Worm (Caenorhabditis elegans): ENCODE data around the gene asd-1.
A peak's percentile ranks its signal among the peaks of the same experiment; 100 is the strongest.

DNA sequence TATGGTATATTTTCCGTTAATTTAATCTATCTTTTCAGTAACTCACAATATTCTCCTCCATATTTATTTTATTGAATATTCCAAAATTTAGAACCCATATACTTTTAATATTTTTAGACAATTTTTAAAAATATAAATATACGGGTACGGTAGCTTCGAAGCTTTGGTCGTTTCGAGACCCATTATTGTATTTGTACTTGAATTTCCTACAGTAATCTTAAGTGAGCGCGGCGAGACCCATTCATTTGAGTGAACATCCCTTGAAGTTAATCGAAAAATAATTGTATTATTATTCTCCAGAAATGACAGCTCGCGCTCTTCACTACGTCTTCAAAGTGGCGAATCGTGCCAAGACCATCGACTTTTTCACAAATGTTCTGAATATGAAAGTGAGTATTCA is 43.8 kb upstream of the asd-1 start, which contains the start of gene glod-4:
- TF ChIP-seq daf-19 (GFP tag; conservative IDR thresholded peaks at IDR 0.05) = no peak
- TF ChIP-seq dve-1 (tag; optimal IDR thresholded peaks at IDR 0.05; ENCODE audit: insufficient read depth) = no peak
- no peak for TF ChIP-seq nhr-25 (tag; optimal IDR thresholded peaks at IDR 0.05; ENCODE audit: borderline replicate concordance, insufficient read depth)
- TF ChIP-seq hmg-1.1 (GFP tag; IDR thresholded peaks at IDR 0.05) = no peak
- no peak for TF ChIP-seq D1046.2 (GFP tag; IDR thresholded peaks at IDR 0.05)
- peak in 1 of 2 experiments; percentile 41 for TF ChIP-seq lsy-2 (tag; optimal IDR thresholded peaks at IDR 0.05)
- no peak for TF ChIP-seq unc-39 (tag; optimal IDR thresholded peaks at IDR 0.05)
